Comparison of ENCODE assay signal across 4 fruit fly cellular contexts in the genomic region with DNA sequence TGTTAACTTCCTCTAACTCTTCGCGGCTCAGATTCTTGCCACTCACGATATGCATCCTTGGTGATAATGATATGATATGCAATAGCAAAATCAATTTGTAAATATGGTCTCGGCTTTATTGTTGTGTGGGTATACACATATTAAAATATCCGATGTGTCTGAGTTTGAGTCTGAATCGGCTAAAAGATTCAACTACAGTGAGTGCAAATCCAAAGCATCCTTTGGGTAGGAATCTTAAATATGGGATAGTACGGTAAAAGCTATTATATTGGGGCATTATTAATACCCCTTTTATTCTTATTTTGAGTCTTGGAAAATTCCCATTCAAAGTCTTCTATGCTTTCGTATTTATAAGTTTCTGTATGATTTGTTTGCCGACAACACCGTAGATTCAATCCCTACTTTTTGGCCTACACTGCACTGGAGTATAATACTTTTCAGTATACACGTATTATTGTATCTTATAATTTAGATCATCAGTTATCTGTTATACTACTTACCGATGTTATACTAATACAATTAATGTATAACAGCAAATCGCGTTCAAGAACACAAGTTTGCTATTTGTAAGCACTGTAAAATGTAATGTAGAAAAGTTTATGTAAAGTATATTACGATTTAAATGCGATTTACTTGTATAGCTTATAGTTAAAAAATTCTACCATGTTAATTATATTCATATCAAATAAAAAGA.
TF ChIP-seq lines count a peak whose summit lies in the region.

A gene (minus strand): TSS at position 179 of the 694 bp plus-strand sequence.

- TF ChIP-seq CTCF in S2 (optimal IDR thresholded peaks at IDR 0.05; lab: Kevin White, UChicago) = peak; percentile 33 to 35
- TF ChIP-seq CTCF in whole organism, embryonic (GFP tag; optimal IDR thresholded peaks at IDR 0.05; lab: Kevin White, UChicago) = peak; percentile 81

TF ChIP-seq in whole organism, embryonic, 481 proteins besides CTCF, POLR2A, EP300 and RAD21 (continues in another document):
- no peak for TF ChIP-seq maf-S (GFP tag; optimal IDR thresholded peaks at IDR 0.05; lab: Kevin White, UChicago)
- no peak for TF ChIP-seq HLH4C (GFP tag; IDR thresholded peaks at IDR 0.05; lab: Robert Waterston, UW; ENCODE audit: partially characterized antibody)
- no peak for TF ChIP-seq CG1233 (GFP tag; optimal IDR thresholded peaks at IDR 0.05; lab: Kevin White, UChicago)
- TF ChIP-seq mirr (GFP tag; optimal IDR thresholded peaks at IDR 0.05; lab: Kevin White, UChicago) = no peak
- TF ChIP-seq CG13894 (tag; optimal IDR thresholded peaks at IDR 0.05; lab: Kevin White, UChicago) = peak; percentile 32
- no peak for TF ChIP-seq Six4 (GFP tag; optimal IDR thresholded peaks at IDR 0.05; lab: Kevin White, UChicago)
- no peak for TF ChIP-seq kay (GFP tag; optimal IDR thresholded peaks at IDR 0.05; lab: Kevin White, UChicago)
- TF ChIP-seq CG4360 (GFP tag; IDR thresholded peaks at IDR 0.05; lab: Robert Waterston, UW) = no peak
- TF ChIP-seq CG12769 (tag; optimal IDR thresholded peaks at IDR 0.05; lab: Kevin White, UChicago) = no peak
- no peak for TF ChIP-seq so (GFP tag; IDR thresholded peaks at IDR 0.05; lab: Robert Waterston, UW)
- no peak for TF ChIP-seq cg (GFP tag; optimal IDR thresholded peaks at IDR 0.05; lab: Kevin White, UChicago)
- TF ChIP-seq pros (GFP tag; optimal IDR thresholded peaks at IDR 0.05; lab: Kevin White, UChicago) = peak; percentile 5
- TF ChIP-seq CG2199 (GFP tag; IDR thresholded peaks at IDR 0.05; lab: Robert Waterston, UW) = 0 out of 3 replicates have a peak, but pooled peaks have one; percentile 43
- no peak for TF ChIP-seq CG13287 (GFP tag; IDR thresholded peaks at IDR 0.05; lab: Robert Waterston, UW; ENCODE audit: partially characterized antibody)
- no peak for TF ChIP-seq lmd (GFP tag; IDR thresholded peaks at IDR 0.05; lab: Robert Waterston, UW)
- TF ChIP-seq CG11093 (GFP tag; IDR thresholded peaks at IDR 0.05; lab: Robert Waterston, UW) = no peak
- TF ChIP-seq CG8388 (GFP tag; optimal IDR thresholded peaks at IDR 0.05; lab: Kevin White, UChicago) = peak; percentile 90
- TF ChIP-seq Elba2 (GFP tag; optimal IDR thresholded peaks at IDR 0.05; lab: Kevin White, UChicago) = no peak
- no peak for TF ChIP-seq CG3163 (GFP tag; optimal IDR thresholded peaks at IDR 0.05; lab: Kevin White, UChicago)
- TF ChIP-seq Taf1 (GFP tag; IDR thresholded peaks at IDR 0.05; lab: Robert Waterston, UW) = no peak
- no peak for TF ChIP-seq croc (GFP tag; conservative IDR thresholded peaks at IDR 0.05; lab: Robert Waterston, UW)
- no peak for TF ChIP-seq CG17186 (GFP tag; optimal IDR thresholded peaks at IDR 0.05; lab: Kevin White, UChicago)
- peak in 1 of 2 experiments; percentile 1 for TF ChIP-seq insv (GFP tag; optimal IDR thresholded peaks at IDR 0.05; lab: Kevin White, UChicago)
- no peak for TF ChIP-seq Hmx (GFP tag; optimal IDR thresholded peaks at IDR 0.05; lab: Kevin White, UChicago)
- no peak for TF ChIP-seq CG34224 (GFP tag; IDR thresholded peaks at IDR 0.05; lab: Robert Waterston, UW; ENCODE audit: partially characterized antibody)
- TF ChIP-seq chm (GFP tag; IDR thresholded peaks at IDR 0.05; lab: Robert Waterston, UW) = 0 out of 2 replicates have a peak, but pooled peaks have one; percentile 8
- TF ChIP-seq z (GFP tag; IDR thresholded peaks at IDR 0.05; lab: Robert Waterston, UW) = peak; percentile 60; the same call in 1 of the 3 replicates

TF ChIP-seq in whole organism, prepupa, 60 proteins besides CTCF, POLR2A, EP300 and RAD21:
- TF ChIP-seq CG10631 (GFP tag; optimal IDR thresholded peaks at IDR 0.05; lab: Kevin White, UChicago) (no peak), Blimp-1 (GFP tag; optimal IDR thresholded peaks at IDR 0.05; lab: Kevin White, UChicago) (no peak), Gug (GFP tag; IDR thresholded peaks at IDR 0.05; lab: Robert Waterston, UW) (no peak), CG8119 (GFP tag; IDR thresholded peaks at IDR 0.05; lab: Robert Waterston, UW) (no peak), salr (GFP tag; optimal IDR thresholded peaks at IDR 0.05; lab: Kevin White, UChicago) (no peak), Eip75B (GFP tag; optimal IDR thresholded peaks at IDR 0.05; lab: Kevin White, UChicago) (no peak), CG31627 (GFP tag; optimal IDR thresholded peaks at IDR 0.05; lab: Kevin White, UChicago) (no peak), Eip78C (GFP tag; lab: Kevin White, UChicago) (peak; percentile 42)

TF ChIP-seq in whole organism, wandering third instar larva, 38 proteins besides CTCF, POLR2A, EP300 and RAD21:
- TF ChIP-seq Myc (optimal IDR thresholded peaks at IDR 0.05; lab: Kevin White, UChicago) (peak; percentile 71), fru (GFP tag; optimal IDR thresholded peaks at IDR 0.05; lab: Kevin White, UChicago) (no peak)
